Fruit fly (Drosophila melanogaster) whole organism, embryonic: ENCODE measurements around the gene Traf-like.
A peak's percentile ranks its signal among the peaks of the same experiment; 100 is the strongest.

ENCODE experiments used
- Aef1 ChIP-seq: fragments of 200-800 bp; sonication (Bioruptor generic); IDR thresholded peaks from 3 replicates; pipeline ENCODE4 v1.3.6; 2022; ENCODE audit warnings: missing biosample characterization, missing genetic modification characterization
- CG10209 ChIP-seq: fragments of 200-800 bp; sonication (Bioruptor generic); optimal IDR thresholded peaks from 3 replicates; lab custom pipeline; 2017; ENCODE audit warnings: missing biosample characterization, mild to moderate bottlenecking, missing genetic modification characterization, missing genetic modification reagents
- CG10366 ChIP-seq: fragments of 200-800 bp; sonication (Bioruptor generic); IDR thresholded peaks from 2 replicates; pipeline ENCODE4 v1.3.6; 2022; ENCODE audit warnings: missing biosample characterization, missing genetic modification characterization
- CG10462 ChIP-seq: fragments of 200-800 bp; sonication (Bioruptor generic); optimal IDR thresholded peaks from 2 replicates; lab custom pipeline; 2016; ENCODE audit warnings: missing biosample characterization, missing genetic modification characterization
- CG13424 ChIP-seq: fragments of 200-800 bp; sonication (Bioruptor generic); optimal IDR thresholded peaks from 2 replicates; lab custom pipeline; 2019; ENCODE audit warnings: missing biosample characterization, mild to moderate bottlenecking, missing genetic modification characterization, moderate library complexity
- CG14014 ChIP-seq: fragments of 200-800 bp; sonication (Bioruptor generic); IDR thresholded peaks from 2 replicates; pipeline ENCODE4 v1.3.6; 2022; ENCODE audit warnings: missing biosample characterization, missing genetic modification characterization
- CG14667 ChIP-seq: fragments of 200-800 bp; sonication (Bioruptor generic); IDR thresholded peaks from 2 replicates; pipeline ENCODE4 v1.3.6; 2022; ENCODE audit warnings: missing biosample characterization, missing genetic modification characterization
- CG15011 ChIP-seq: fragments of 200-800 bp; sonication (Bioruptor generic); optimal IDR thresholded peaks from 3 replicates; lab custom pipeline; 2018; ENCODE audit warnings: missing biosample characterization, mild to moderate bottlenecking, missing genetic modification characterization
- CG15269 ChIP-seq: fragments of 200-800 bp; sonication (Bioruptor generic); optimal IDR thresholded peaks from 2 replicates; lab custom pipeline; 2018; ENCODE audit warnings: missing biosample characterization, mild to moderate bottlenecking, missing genetic modification characterization, moderate library complexity
- CG1602 ChIP-seq: fragments of 200-800 bp; sonication (Bioruptor generic); optimal IDR thresholded peaks from 3 replicates; lab custom pipeline; 2016; ENCODE audit warnings: missing biosample characterization, missing genetic modification characterization
- CG16863 ChIP-seq: fragments of 200-800 bp; sonication (Bioruptor generic); optimal IDR thresholded peaks from 3 replicates; lab custom pipeline; 2016; ENCODE audit warnings: missing biosample characterization, missing genetic modification characterization
- CG17802 ChIP-seq: fragments of 200-800 bp; sonication (Bioruptor generic); optimal IDR thresholded peaks from 2 replicates; lab custom pipeline; 2018; ENCODE audit warnings: missing biosample characterization, mild to moderate bottlenecking, missing genetic modification characterization, moderate library complexity
- CG30431 ChIP-seq: fragments of 200-800 bp; sonication (Bioruptor generic); optimal IDR thresholded peaks from 2 replicates; lab custom pipeline; 2017; ENCODE audit warnings: missing biosample characterization, missing genetic modification characterization
- CG31224 ChIP-seq: fragments of 200-800 bp; sonication (Bioruptor generic); IDR thresholded peaks from 2 replicates; pipeline ENCODE4 v1.3.6; 2022; ENCODE audit warnings: missing biosample characterization, missing genetic modification characterization
- CG4328 ChIP-seq: fragments of 200-800 bp; sonication (Bioruptor generic); optimal IDR thresholded peaks from 3 replicates; lab custom pipeline; 2017; ENCODE audit warnings: missing biosample characterization, missing genetic modification reagents, missing genetic modification characterization
- CG7372 ChIP-seq: fragments of 200-800 bp; sonication (Bioruptor generic); IDR thresholded peaks from 2 replicates; pipeline ENCODE4 v1.3.6; 2022; ENCODE audit warnings: missing biosample characterization, missing genetic modification characterization
- CG7556 ChIP-seq: fragments of 200-800 bp; sonication (Bioruptor generic); optimal IDR thresholded peaks from 2 replicates; lab custom pipeline; 2017; ENCODE audit warnings: missing biosample characterization, mild to moderate bottlenecking, missing genetic modification characterization
- CG8089 ChIP-seq: fragments of 200-800 bp; sonication (Bioruptor generic); optimal IDR thresholded peaks from 3 replicates; lab custom pipeline; 2016; ENCODE audit warnings: missing biosample characterization, missing genetic modification characterization
- CG8388 ChIP-seq: fragments of 200-800 bp; sonication (Bioruptor generic); optimal IDR thresholded peaks from 2 replicates; lab custom pipeline; 2019; ENCODE audit warnings: missing biosample characterization, mild to moderate bottlenecking, missing genetic modification characterization, moderate library complexity
- CG9932 ChIP-seq: fragments of 200-800 bp; sonication (Bioruptor generic); IDR thresholded peaks from 2 replicates; pipeline ENCODE4 v1.3.6; 2022; ENCODE audit warnings: missing biosample characterization, missing genetic modification characterization
- CTCF ChIP-seq: fragments of 200-800 bp; sonication (Bioruptor generic); optimal IDR thresholded peaks from 2 replicates; lab custom pipeline; 2017; ENCODE audit warnings: missing biosample characterization, mild to moderate bottlenecking, missing genetic modification characterization, moderate library complexity
- Dbx ChIP-seq: fragments of 200-800 bp; sonication (Bioruptor generic); IDR thresholded peaks from 3 replicates; pipeline ENCODE4 v1.3.6; 2022; ENCODE audit warnings: missing biosample characterization, missing genetic modification characterization
- Deaf1 ChIP-seq: fragments of 200-800 bp; optimal IDR thresholded peaks from 3 replicates; lab custom pipeline; 2019; ENCODE audit warnings: missing biosample characterization, mild to moderate bottlenecking, missing genetic modification characterization, moderate library complexity
- Hr51 ChIP-seq, 2 experiments: fragments of 200-800 bp; sonication (Bioruptor generic); optimal IDR thresholded peaks; 2 replicates in 1 of 2; 3 replicates in 1 of 2; lab custom pipeline; 2016 to 2018; ENCODE audit warnings: missing biosample characterization in 2 of 2, missing genetic modification characterization in 2 of 2, mild to moderate bottlenecking in 1 of 2, moderate library complexity in 1 of 2
- Lhr ChIP-seq: fragments of 200-800 bp; sonication (Bioruptor generic); optimal IDR thresholded peaks from 3 replicates; lab custom pipeline; 2017; ENCODE audit warnings: mild to moderate bottlenecking, missing biosample characterization, missing genetic modification reagents, missing genetic modification characterization
- Max ChIP-seq: fragments of 200-800 bp; sonication (Bioruptor generic); optimal IDR thresholded peaks from 2 replicates; lab custom pipeline; 2016; ENCODE audit warnings: missing biosample characterization, mild to moderate bottlenecking, missing genetic modification characterization
- Meics ChIP-seq: fragments of 200-800 bp; sonication (Bioruptor generic); optimal IDR thresholded peaks from 2 replicates; lab custom pipeline; 2017; ENCODE audit warnings: missing biosample characterization, mild to moderate bottlenecking, missing genetic modification characterization
- Mes4 ChIP-seq: fragments of 200-800 bp; sonication (Bioruptor generic); optimal IDR thresholded peaks from 2 replicates; lab custom pipeline; 2016; ENCODE audit warnings: missing biosample characterization, missing genetic modification characterization
- Pdp1 ChIP-seq, 2 experiments: fragments of 200-800 bp; sonication (Bioruptor generic); optimal IDR thresholded peaks; 3 replicates each; lab custom pipeline; 2016; ENCODE audit warnings: missing biosample characterization in 2 of 2, missing genetic modification characterization in 2 of 2, mild to moderate bottlenecking in 1 of 2, moderate library complexity in 1 of 2
- Side ChIP-seq: fragments of 200-800 bp; sonication (Bioruptor generic); optimal IDR thresholded peaks from 2 replicates; lab custom pipeline; 2016; ENCODE audit warnings: missing biosample characterization, missing genetic modification characterization
- Taf1 ChIP-seq: fragments of 200-800 bp; sonication (Bioruptor generic); IDR thresholded peaks from 2 replicates; pipeline ENCODE4 v1.3.6; 2022; ENCODE audit warnings: missing biosample characterization, missing genetic modification characterization
- Xrp1 ChIP-seq: fragments of 200-800 bp; sonication (Bioruptor generic); IDR thresholded peaks from 2 replicates; pipeline ENCODE4 v1.3.6; 2022; ENCODE audit warnings: missing biosample characterization, missing genetic modification characterization
- amos ChIP-seq: fragments of 200-800 bp; sonication (Bioruptor generic); IDR thresholded peaks from 2 replicates; pipeline ENCODE4 v1.3.6; 2022; ENCODE audit warnings: missing biosample characterization, missing genetic modification characterization; ENCODE audit not compliant: partially characterized antibody
- bab2 ChIP-seq: fragments of 200-800 bp; sonication (Bioruptor generic); optimal IDR thresholded peaks from 2 replicates; lab custom pipeline; 2016; ENCODE audit warnings: missing biosample characterization, missing genetic modification characterization
- cas ChIP-seq: fragments of 200-800 bp; sonication (Bioruptor generic); IDR thresholded peaks from 2 replicates; pipeline ENCODE4 v1.3.6; 2022; ENCODE audit warnings: missing biosample characterization, missing genetic modification characterization
- ci ChIP-seq: fragments of 200-800 bp; sonication (Bioruptor generic); IDR thresholded peaks from 3 replicates; pipeline ENCODE4 v1.3.6; 2022; ENCODE audit warnings: missing biosample characterization, missing genetic modification characterization
- eyg ChIP-seq: fragments of 200-800 bp; sonication (Bioruptor generic); optimal IDR thresholded peaks from 3 replicates; lab custom pipeline; 2016; ENCODE audit warnings: missing biosample characterization, missing genetic modification characterization
- ind ChIP-seq: fragments of 200-800 bp; sonication (Bioruptor generic); optimal IDR thresholded peaks from 3 replicates; lab custom pipeline; 2016; ENCODE audit warnings: missing biosample characterization, missing genetic modification characterization
- inv ChIP-seq: fragments of 200-800 bp; sonication (Bioruptor generic); IDR thresholded peaks from 2 replicates; pipeline ENCODE4 v1.3.6; 2022; ENCODE audit warnings: missing biosample characterization, missing genetic modification characterization; ENCODE audit not compliant: partially characterized antibody
- mam ChIP-seq: fragments of 200-800 bp; sonication (Bioruptor generic); optimal IDR thresholded peaks from 3 replicates; lab custom pipeline; 2016; ENCODE audit warnings: missing biosample characterization, missing genetic modification characterization
- nerfin-2 ChIP-seq: fragments of 200-800 bp; sonication (Bioruptor generic); IDR thresholded peaks from 2 replicates; pipeline ENCODE4 v1.3.6; 2022; ENCODE audit warnings: missing biosample characterization, missing genetic modification characterization; ENCODE audit not compliant: partially characterized antibody
- nmo ChIP-seq: fragments of 200-800 bp; sonication (Bioruptor generic); optimal IDR thresholded peaks from 2 replicates; lab custom pipeline; 2018; ENCODE audit warnings: missing biosample characterization, mild to moderate bottlenecking, missing genetic modification characterization, moderate library complexity
- pnt ChIP-seq: fragments of 200-800 bp; sonication (Bioruptor generic); optimal IDR thresholded peaks from 3 replicates; lab custom pipeline; 2016; ENCODE audit warnings: missing biosample characterization, missing genetic modification characterization
- shn ChIP-seq: fragments of 200-800 bp; sonication (Bioruptor generic); optimal IDR thresholded peaks from 3 replicates; lab custom pipeline; 2016; ENCODE audit warnings: missing biosample characterization, missing genetic modification characterization
- sim ChIP-seq: fragments of 200-800 bp; sonication (Bioruptor generic); IDR thresholded peaks from 2 replicates; pipeline ENCODE4 v1.3.6; 2022; ENCODE audit warnings: missing biosample characterization, missing genetic modification characterization
- tna ChIP-seq: fragments of 200-800 bp; sonication (Bioruptor generic); IDR thresholded peaks from 2 replicates; pipeline ENCODE4 v1.3.6; 2022; ENCODE audit warnings: missing biosample characterization, missing genetic modification characterization; ENCODE audit not compliant: partially characterized antibody
- tup ChIP-seq: fragments of 200-800 bp; sonication (Bioruptor generic); optimal IDR thresholded peaks from 2 replicates; lab custom pipeline; 2016; ENCODE audit warnings: missing biosample characterization, mild to moderate bottlenecking, missing genetic modification characterization, moderate library complexity
- vvl ChIP-seq: fragments of 200-800 bp; sonication (Bioruptor generic); IDR thresholded peaks from 2 replicates; pipeline ENCODE4 v1.3.6; 2022; ENCODE audit warnings: missing biosample characterization, missing genetic modification characterization

Gene Traf-like

DNA sequence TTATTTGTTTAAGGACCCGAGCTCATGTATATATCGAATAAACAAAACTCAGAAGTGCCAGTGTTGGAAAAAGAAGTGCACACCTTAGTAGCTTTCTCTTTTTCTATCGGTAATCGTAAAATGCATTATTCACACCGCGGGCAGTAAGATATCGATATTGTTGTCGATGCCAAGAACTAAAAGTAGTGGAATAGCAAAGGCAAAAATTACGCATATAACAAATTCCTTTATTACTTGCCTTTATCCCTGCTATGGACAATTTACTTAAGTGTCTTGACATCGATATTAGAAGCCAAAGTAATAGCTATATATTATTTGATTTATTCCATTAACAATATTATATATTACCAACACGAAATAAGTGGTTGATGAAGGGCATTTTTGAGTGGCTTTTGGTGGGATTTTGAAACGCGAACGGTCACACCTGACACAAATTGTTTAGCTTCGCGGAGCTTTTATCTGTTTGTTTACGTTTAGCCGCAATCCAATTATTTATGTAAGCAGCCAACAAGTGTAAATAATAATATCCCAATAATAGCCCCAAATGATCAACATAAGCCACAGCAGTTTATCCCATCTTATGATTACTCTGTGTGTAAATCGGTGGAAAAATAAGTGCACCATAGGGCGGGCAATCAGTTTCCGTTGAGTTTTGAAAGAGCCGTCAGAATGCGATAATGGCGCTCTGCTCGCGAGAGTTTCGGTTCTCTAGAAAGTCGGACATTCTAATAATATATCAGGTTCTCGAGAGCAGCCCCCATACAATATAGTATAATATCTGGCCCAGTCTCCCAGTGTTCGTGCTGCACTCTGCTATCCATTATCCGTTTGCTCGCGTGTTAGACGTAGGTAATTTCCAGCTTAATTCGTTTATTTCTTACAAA is 29.8 kb upstream of the Traf-like start, which contains the start of the genes CG9992 and CG4239 (continued):
- TF ChIP-seq Side (GFP tag; lab: Kevin White, UChicago) (no peak), ind (GFP tag; lab: Kevin White, UChicago) (peak; percentile 76), CG15011 (GFP tag; lab: Kevin White, UChicago) (peak; percentile 2), CG1602 (GFP tag; lab: Kevin White, UChicago) (peak; percentile 62), Dbx (GFP tag; lab: Robert Waterston, UW) (peak; percentile 69), shn (GFP tag; lab: Kevin White, UChicago) (peak; percentile 50), CG31224 (GFP tag; lab: Robert Waterston, UW) (peak; percentile 44; the same call in 1 of the 2 replicates), sim (GFP tag; lab: Robert Waterston, UW) (no peak), CG16863 (GFP tag; lab: Kevin White, UChicago) (peak; percentile 2), Max (GFP tag; lab: Kevin White, UChicago) (peak; percentile 49), CG10366 (GFP tag; lab: Robert Waterston, UW) (peak; percentile 51; the same call in 1 of the 2 replicates), pnt (GFP tag; lab: Kevin White, UChicago) (peak; percentile 51), ci (GFP tag; lab: Robert Waterston, UW) (peak; percentile 47; the same call in 1 of the 3 replicates), Xrp1 (peak; percentile 28; the same call in 1 of the 2 replicates), inv (0 out of 2 replicates have a peak, but pooled peaks have one; percentile 42), CG30431 (GFP tag; lab: Kevin White, UChicago) (peak; percentile 49), CG13424 (tag; lab: Kevin White, UChicago) (peak; percentile 73), Pdp1 (GFP tag; optimal IDR thresholded peaks at IDR 0.05; lab: Kevin White, UChicago) (peak; percentile 40 to 82), Aef1 (peak; percentile 40; the same call in 1 of the 3 replicates), tup (GFP tag; lab: Kevin White, UChicago) (no peak), Deaf1 (tag; lab: Kevin White, UChicago) (peak; percentile 26), CG15269 (tag; lab: Kevin White, UChicago) (peak; percentile 69), mam (GFP tag; lab: Kevin White, UChicago) (peak; percentile 61), Mes4 (GFP tag; lab: Kevin White, UChicago) (no peak), CG17802 (tag; lab: Kevin White, UChicago) (peak; percentile 81), vvl (GFP tag; lab: Robert Waterston, UW) (peak; percentile 39; the same call in 1 of the 2 replicates), Hr51 (GFP tag; optimal IDR thresholded peaks at IDR 0.05; lab: Kevin White, UChicago) (peak; percentile 36 to 59), amos (peak; percentile 67; the same call in 1 of the 2 replicates), CG9932 (GFP tag; lab: Robert Waterston, UW) (peak; percentile 75), eyg (GFP tag; lab: Kevin White, UChicago) (no peak), bab2 (GFP tag; lab: Kevin White, UChicago) (peak; percentile 21), nmo (GFP tag; lab: Kevin White, UChicago) (peak; percentile 87), tna (GFP tag; lab: Robert Waterston, UW) (no peak), nerfin-2 (GFP tag; lab: Robert Waterston, UW) (peak; percentile 52; the same call in 1 of the 2 replicates), CG7372 (GFP tag; lab: Robert Waterston, UW) (0 out of 2 replicates have a peak, but pooled peaks have one; percentile 23), CG10209 (GFP tag; lab: Kevin White, UChicago) (peak; percentile 32), Lhr (GFP tag; lab: Kevin White, UChicago) (peak; percentile 78), Meics (GFP tag; lab: Kevin White, UChicago) (peak; percentile 48), CG8388 (GFP tag; lab: Kevin White, UChicago) (no peak), CG7556 (GFP tag; lab: Kevin White, UChicago) (peak; percentile 4), cas (peak; percentile 8; the same call in 1 of the 2 replicates), CTCF (no peak), CG14014 (peak; percentile 31; the same call in 1 of the 2 replicates), Taf1 (peak; percentile 36; the same call in 1 of the 2 replicates), CG4328 (GFP tag; lab: Kevin White, UChicago) (peak; percentile 25), CG8089 (GFP tag; lab: Kevin White, UChicago) (no peak), CG10462 (GFP tag; lab: Kevin White, UChicago) (peak; percentile 26), CG14667 (GFP tag; lab: Robert Waterston, UW) (0 out of 2 replicates have a peak, but pooled peaks have one; percentile 7)
